Fruit fly (Drosophila melanogaster) whole organism, embryonic: ENCODE data around the gene EMC3.

ENCODE experiments used
- Adf1 ChIP-seq: fragments of 200-800 bp; sonication (Bioruptor generic); IDR thresholded peaks from 2 replicates; pipeline ENCODE4 v1.3.6; 2022; ENCODE audit warnings: missing biosample characterization, missing genetic modification characterization
- B-H1 ChIP-seq: fragments of 200-800 bp; sonication (Bioruptor generic); IDR thresholded peaks from 3 replicates; pipeline ENCODE4 v1.3.6; 2022; ENCODE audit warnings: missing biosample characterization, missing genetic modification characterization
- CG10431 ChIP-seq: fragments of 200-800 bp; sonication (Bioruptor generic); optimal IDR thresholded peaks from 3 replicates; lab custom pipeline; 2018; ENCODE audit warnings: missing biosample characterization, mild to moderate bottlenecking, missing genetic modification characterization
- CG11504 ChIP-seq: fragments of 200-800 bp; sonication (Bioruptor generic); optimal IDR thresholded peaks from 3 replicates; lab custom pipeline; 2019; ENCODE audit warnings: missing biosample characterization, mild to moderate bottlenecking, missing genetic modification characterization, moderate library complexity
- CG12104 ChIP-seq: fragments of 200-800 bp; sonication (Bioruptor generic); optimal IDR thresholded peaks from 3 replicates; lab custom pipeline; 2016; ENCODE audit warnings: missing biosample characterization, missing genetic modification characterization
- CG12769 ChIP-seq: fragments of 200-800 bp; sonication (Bioruptor generic); optimal IDR thresholded peaks from 2 replicates; lab custom pipeline; 2019; ENCODE audit warnings: missing biosample characterization, mild to moderate bottlenecking, missing genetic modification characterization, moderate library complexity
- CG13775 ChIP-seq: fragments of 200-800 bp; sonication (Bioruptor generic); optimal IDR thresholded peaks from 3 replicates; lab custom pipeline; 2017; ENCODE audit warnings: missing biosample characterization, mild to moderate bottlenecking, missing genetic modification characterization
- CG15514 ChIP-seq: fragments of 200-800 bp; sonication (Bioruptor generic); optimal IDR thresholded peaks from 3 replicates; lab custom pipeline; 2017; ENCODE audit warnings: missing biosample characterization, missing genetic modification characterization, mild to moderate bottlenecking, moderate library complexity, missing genetic modification reagents
- CG16813 ChIP-seq: fragments of 200-800 bp; sonication (Bioruptor generic); IDR thresholded peaks from 3 replicates; pipeline ENCODE4 v1.3.6; 2022; ENCODE audit warnings: missing biosample characterization, missing genetic modification characterization; ENCODE audit not compliant: partially characterized antibody
- CG30403 ChIP-seq: fragments of 200-800 bp; sonication (Bioruptor generic); optimal IDR thresholded peaks from 3 replicates; lab custom pipeline; 2016; ENCODE audit warnings: missing biosample characterization, missing genetic modification characterization
- CG3838 ChIP-seq: fragments of 200-800 bp; sonication (Bioruptor generic); optimal IDR thresholded peaks from 3 replicates; lab custom pipeline; 2016; ENCODE audit warnings: missing biosample characterization, missing genetic modification characterization
- CG4404 ChIP-seq: fragments of 200-800 bp; sonication (Bioruptor generic); IDR thresholded peaks from 2 replicates; pipeline ENCODE4 v1.3.6; 2022; ENCODE audit warnings: missing biosample characterization, missing genetic modification characterization
- CG5953 ChIP-seq: fragments of 200-800 bp; sonication (Bioruptor generic); IDR thresholded peaks from 2 replicates; pipeline ENCODE4 v1.3.6; 2022; ENCODE audit warnings: missing biosample characterization, missing genetic modification characterization
- CG6683 ChIP-seq: fragments of 200-800 bp; sonication (Bioruptor generic); optimal IDR thresholded peaks from 2 replicates; lab custom pipeline; 2017; ENCODE audit warnings: missing biosample characterization, mild to moderate bottlenecking, missing genetic modification characterization, missing genetic modification reagents
- CG7745 ChIP-seq: fragments of 200-800 bp; sonication (Bioruptor generic); optimal IDR thresholded peaks from 2 replicates; lab custom pipeline; 2018; ENCODE audit warnings: missing biosample characterization, mild to moderate bottlenecking, missing genetic modification characterization, moderate library complexity
- CG7786 ChIP-seq: fragments of 200-800 bp; sonication (Bioruptor generic); optimal IDR thresholded peaks from 2 replicates; lab custom pipeline; 2016; ENCODE audit warnings: missing biosample characterization, missing genetic modification characterization
- CG8281 ChIP-seq: fragments of 200-800 bp; sonication (Bioruptor generic); optimal IDR thresholded peaks from 2 replicates; lab custom pipeline; 2018; ENCODE audit warnings: missing biosample characterization, mild to moderate bottlenecking, missing genetic modification characterization, moderate library complexity
- CG9437 ChIP-seq: fragments of 200-800 bp; sonication (Bioruptor generic); optimal IDR thresholded peaks from 2 replicates; lab custom pipeline; 2018; ENCODE audit warnings: missing biosample characterization, mild to moderate bottlenecking, missing genetic modification characterization
- D ChIP-seq, 2 experiments: fragments of 200-800 bp in 1 of 2; fragments of >200 bp in 1 of 2; sonication (Bioruptor generic) in 1 of 2; optimal IDR thresholded peaks; 2 replicates in 1 of 2; 3 replicates in 1 of 2; lab custom pipeline; 2017; ENCODE audit warnings: mild to moderate bottlenecking in 1 of 2, missing biosample characterization in 1 of 2, missing genetic modification characterization in 1 of 2, missing genetic modification reagents in 1 of 2
- D19B ChIP-seq: fragments of 200-800 bp; sonication (Bioruptor generic); optimal IDR thresholded peaks from 2 replicates; lab custom pipeline; 2017; ENCODE audit warnings: missing biosample characterization, mild to moderate bottlenecking, missing genetic modification characterization
- Dek ChIP-seq: fragments of 200-800 bp; sonication (Bioruptor generic); optimal IDR thresholded peaks from 3 replicates; lab custom pipeline; 2019; ENCODE audit warnings: missing biosample characterization, mild to moderate bottlenecking, missing genetic modification characterization, moderate library complexity
- ERR ChIP-seq: fragments of 200-800 bp; sonication (Bioruptor generic); optimal IDR thresholded peaks from 2 replicates; lab custom pipeline; 2016; ENCODE audit warnings: missing biosample characterization, missing genetic modification characterization
- Hey ChIP-seq: fragments of 200-800 bp; sonication (Bioruptor generic); optimal IDR thresholded peaks from 3 replicates; lab custom pipeline; 2018; ENCODE audit warnings: missing biosample characterization, mild to moderate bottlenecking, missing genetic modification characterization
- Med ChIP-seq: fragments of 200-800 bp; sonication (Bioruptor generic); peaks from one replicate; lab custom pipeline; 2016; ENCODE audit warnings: missing biosample characterization, missing genetic modification characterization, mild to moderate bottlenecking, inconsistent platforms, moderate library complexity
- Meics ChIP-seq: fragments of 200-800 bp; sonication (Bioruptor generic); optimal IDR thresholded peaks from 2 replicates; lab custom pipeline; 2017; ENCODE audit warnings: missing biosample characterization, mild to moderate bottlenecking, missing genetic modification characterization
- NC2α ChIP-seq: fragments of 200-800 bp; sonication (Bioruptor generic); optimal IDR thresholded peaks from 2 replicates; lab custom pipeline; 2016; ENCODE audit warnings: missing biosample characterization, missing genetic modification characterization
- NfI ChIP-seq: fragments of 200-800 bp; sonication (Bioruptor generic); optimal IDR thresholded peaks from 3 replicates; lab custom pipeline; 2018; ENCODE audit warnings: missing biosample characterization, mild to moderate bottlenecking, missing genetic modification characterization, moderate library complexity
- Oaz ChIP-seq: fragments of 200-800 bp; sonication (Bioruptor generic); IDR thresholded peaks from 2 replicates; pipeline ENCODE4 v1.3.6; 2022; ENCODE audit warnings: missing biosample characterization, missing genetic modification characterization
- Rfx ChIP-seq: fragments of 200-800 bp; sonication (Bioruptor generic); IDR thresholded peaks from 2 replicates; pipeline ENCODE4 v1.3.6; 2022; ENCODE audit warnings: missing biosample characterization, missing genetic modification characterization
- Side ChIP-seq: fragments of 200-800 bp; sonication (Bioruptor generic); optimal IDR thresholded peaks from 2 replicates; lab custom pipeline; 2016; ENCODE audit warnings: missing biosample characterization, missing genetic modification characterization
- Six4 ChIP-seq: fragments of 200-800 bp; sonication (Bioruptor generic); optimal IDR thresholded peaks from 2 replicates; lab custom pipeline; 2016; ENCODE audit warnings: missing biosample characterization, missing genetic modification characterization
- Ssrp ChIP-seq: fragments of 200-800 bp; sonication (Bioruptor generic); optimal IDR thresholded peaks from 2 replicates; lab custom pipeline; 2018; ENCODE audit warnings: missing biosample characterization, mild to moderate bottlenecking, missing genetic modification characterization, moderate library complexity
- Usf ChIP-seq: fragments of 200-800 bp; sonication (Bioruptor generic); optimal IDR thresholded peaks from 2 replicates; lab custom pipeline; 2017; ENCODE audit warnings: missing genotype, missing biosample characterization, missing genetic modification characterization
- Xrp1 ChIP-seq: fragments of 200-800 bp; sonication (Bioruptor generic); IDR thresholded peaks from 2 replicates; pipeline ENCODE4 v1.3.6; 2022; ENCODE audit warnings: missing biosample characterization, missing genetic modification characterization
- ara ChIP-seq: fragments of 200-800 bp; sonication (Bioruptor generic); IDR thresholded peaks from 2 replicates; pipeline ENCODE4 v1.3.6; 2022; ENCODE audit warnings: missing biosample characterization, missing genetic modification characterization
- chm ChIP-seq: fragments of 200-800 bp; sonication (Bioruptor generic); IDR thresholded peaks from 2 replicates; pipeline ENCODE4 v1.3.6; 2022; ENCODE audit warnings: missing biosample characterization, missing genetic modification characterization
- chn ChIP-seq: fragments of 200-800 bp; sonication (Bioruptor generic); optimal IDR thresholded peaks from 2 replicates; lab custom pipeline; 2016; ENCODE audit warnings: missing biosample characterization, missing genetic modification characterization
- crp ChIP-seq, 2 experiments: fragments of 200-800 bp; sonication (Bioruptor generic); optimal IDR thresholded peaks; 2 replicates in 1 of 2; 3 replicates in 1 of 2; lab custom pipeline; 2017; ENCODE audit warnings: missing biosample characterization in 2 of 2, missing genetic modification characterization in 2 of 2, mild to moderate bottlenecking in 1 of 2, moderate library complexity in 1 of 2
- disco-r ChIP-seq: fragments of 200-800 bp; sonication (Bioruptor generic); optimal IDR thresholded peaks from 2 replicates; lab custom pipeline; 2016; ENCODE audit warnings: missing biosample characterization, missing genetic modification characterization
- exex ChIP-seq: fragments of 200-800 bp; sonication (Bioruptor generic); optimal IDR thresholded peaks from 4 replicates; lab custom pipeline; 2018; ENCODE audit warnings: missing biosample characterization, mild to moderate bottlenecking, missing genetic modification characterization, moderate library complexity
- gro ChIP-seq: fragments of 200-800 bp; sonication (Bioruptor generic); optimal IDR thresholded peaks from 2 replicates; lab custom pipeline; 2016; ENCODE audit warnings: missing biosample characterization, missing genetic modification characterization
- lab ChIP-seq: fragments of 200-800 bp; sonication (Bioruptor generic); optimal IDR thresholded peaks from 3 replicates; lab custom pipeline; 2017; ENCODE audit warnings: missing biosample characterization, missing genetic modification characterization, mild to moderate bottlenecking, moderate library complexity, missing genetic modification reagents
- lilli ChIP-seq: fragments of 200-800 bp; sonication (Bioruptor generic); optimal IDR thresholded peaks from 3 replicates; lab custom pipeline; 2016; ENCODE audit warnings: missing biosample characterization, missing genetic modification characterization
- row ChIP-seq: fragments of 200-800 bp; sonication (Bioruptor generic); IDR thresholded peaks from 3 replicates; pipeline ENCODE4 v1.3.6; 2022; ENCODE audit warnings: missing biosample characterization, missing genetic modification characterization
- schlank ChIP-seq: fragments of 200-800 bp; sonication (Bioruptor generic); optimal IDR thresholded peaks from 2 replicates; lab custom pipeline; 2018; ENCODE audit warnings: missing biosample characterization, mild to moderate bottlenecking, missing genetic modification characterization
- sens ChIP-seq: fragments of 200-800 bp; sonication (Bioruptor generic); peaks from one replicate; lab custom pipeline; 2016; ENCODE audit warnings: missing biosample characterization, missing genetic modification characterization
- so ChIP-seq: fragments of 200-800 bp; sonication (Bioruptor generic); IDR thresholded peaks from 3 replicates; pipeline ENCODE4 v1.3.6; 2022; ENCODE audit warnings: missing biosample characterization, missing genetic modification characterization
- stwl ChIP-seq: fragments of 200-800 bp; sonication (Bioruptor generic); optimal IDR thresholded peaks from 3 replicates; lab custom pipeline; 2018; ENCODE audit warnings: missing biosample characterization, mild to moderate bottlenecking, missing genetic modification characterization, moderate library complexity
- sug ChIP-seq: fragments of 200-800 bp; optimal IDR thresholded peaks from 2 replicates; lab custom pipeline; 2019; ENCODE audit warnings: missing biosample characterization, mild to moderate bottlenecking, missing genetic modification characterization, moderate library complexity
- tgo ChIP-seq: fragments of 200-800 bp; sonication (Bioruptor generic); IDR thresholded peaks from 3 replicates; pipeline ENCODE4 v1.3.6; 2022; ENCODE audit warnings: missing biosample characterization, missing genetic modification characterization
- tio ChIP-seq: fragments of 200-800 bp; sonication (Bioruptor generic); optimal IDR thresholded peaks from 2 replicates; lab custom pipeline; 2017; ENCODE audit warnings: missing biosample characterization, missing genetic modification characterization, inconsistent platforms

EMC3 gene

dm6 chr2L:10682912-10683311 is 49.3 kb downstream of the EMC3 start:
- TF ChIP-seq ara (GFP tag; lab: Robert Waterston, UW) (no peak), CG10431 (no peak), sens (GFP tag; lab: Kevin White, UChicago) (peak; percentile 36), CG5953 (GFP tag; lab: Robert Waterston, UW) (no peak), Hey (tag; lab: Kevin White, UChicago) (no peak), CG6683 (GFP tag; lab: Kevin White, UChicago) (no peak), CG16813 (GFP tag; lab: Robert Waterston, UW) (0 out of 3 replicates have a peak, but pooled peaks have one; percentile 14), CG8281 (tag; lab: Kevin White, UChicago) (no peak), NC2α (GFP tag; lab: Kevin White, UChicago) (no peak), lab (GFP tag; lab: Kevin White, UChicago) (peak; percentile 1), Rfx (no peak), Med (GFP tag; lab: Kevin White, UChicago) (peak; percentile 87), CG12104 (GFP tag; lab: Kevin White, UChicago) (no peak), row (GFP tag; lab: Robert Waterston, UW) (peak; percentile 23; the same call in 1 of the 3 replicates), Xrp1 (peak; percentile 23; the same call in 1 of the 2 replicates), Usf (GFP tag; lab: Kevin White, UChicago) (peak; percentile 7), CG3838 (no peak), crp (GFP tag; optimal IDR thresholded peaks at IDR 0.05; lab: Kevin White, UChicago) (no peak), Adf1 (GFP tag; lab: Robert Waterston, UW) (no peak), CG11504 (tag; lab: Kevin White, UChicago) (no peak), lilli (GFP tag; lab: Kevin White, UChicago) (peak; percentile 43), Dek (tag; lab: Kevin White, UChicago) (no peak), exex (tag; lab: Kevin White, UChicago) (no peak), sug (tag; lab: Kevin White, UChicago) (no peak), B-H1 (GFP tag; lab: Robert Waterston, UW) (no peak), NfI (no peak), CG7786 (GFP tag; lab: Kevin White, UChicago) (peak; percentile 10), Six4 (GFP tag; lab: Kevin White, UChicago) (no peak), chm (GFP tag; lab: Robert Waterston, UW) (no peak), ERR (no peak), chn (no peak), D (optimal IDR thresholded peaks at IDR 0.05; lab: Kevin White, UChicago) (no peak), D (GFP tag; optimal IDR thresholded peaks at IDR 0.05; lab: Kevin White, UChicago) (no peak), Meics (peak; percentile 26), Side (GFP tag; lab: Kevin White, UChicago) (no peak), tgo (GFP tag; lab: Robert Waterston, UW) (no peak), gro (GFP tag; lab: Kevin White, UChicago) (peak; percentile 22), CG13775 (GFP tag; lab: Kevin White, UChicago) (no peak), CG4404 (GFP tag; lab: Robert Waterston, UW) (no peak), schlank (tag; lab: Kevin White, UChicago) (no peak), so (GFP tag; lab: Robert Waterston, UW) (no peak), CG12769 (peak; percentile 4), disco-r (GFP tag; lab: Kevin White, UChicago) (no peak), Oaz (GFP tag; lab: Robert Waterston, UW) (no peak), tio (GFP tag; lab: Kevin White, UChicago) (peak; percentile 18), stwl (tag; lab: Kevin White, UChicago) (no peak), CG15514 (GFP tag; lab: Kevin White, UChicago) (no peak), Ssrp (tag; lab: Kevin White, UChicago) (no peak), CG30403 (GFP tag; lab: Kevin White, UChicago) (peak; percentile 1), CG7745 (tag; lab: Kevin White, UChicago) (no peak), CG9437 (GFP tag; lab: Kevin White, UChicago) (no peak), D19B (GFP tag; lab: Kevin White, UChicago) (peak; percentile 86)
